Fruit fly (Drosophila melanogaster): Measurements from ENCODE around the gene CG15042.
A peak's percentile ranks its signal among the peaks of the same experiment; 100 is the strongest.

Gene CG15042

dm6 chrX:18544732-18545131 lies 16.7 kb upstream of the CG15042 start (continued):
- TF ChIP-seq CG8632 (GFP tag; optimal IDR thresholded peaks at IDR 0.05), result peak; percentile 16
- TF ChIP-seq cyc (GFP tag; optimal IDR thresholded peaks at IDR 0.05), result no peak
- no peak for TF ChIP-seq lz (GFP tag; optimal IDR thresholded peaks at IDR 0.05)
- no peak for TF ChIP-seq Smox (GFP tag; optimal IDR thresholded peaks at IDR 0.05)
- TF ChIP-seq CG6792 (GFP tag; optimal IDR thresholded peaks at IDR 0.05), result no peak
- peak; percentile 80 for TF ChIP-seq CG6808 (GFP tag; optimal IDR thresholded peaks at IDR 0.05)
- no peak for TF ChIP-seq CG10631 (GFP tag; optimal IDR thresholded peaks at IDR 0.05)
- TF ChIP-seq CG6276 (GFP tag; optimal IDR thresholded peaks at IDR 0.05), result no peak
- peak; percentile 73 for TF ChIP-seq spab (GFP tag; optimal IDR thresholded peaks at IDR 0.05)
- peak; percentile 7 for TF ChIP-seq pdm3 (GFP tag; optimal IDR thresholded peaks at IDR 0.05)
- TF ChIP-seq Hr4 (GFP tag; optimal IDR thresholded peaks at IDR 0.05), result no peak
- TF ChIP-seq svp (GFP tag), result peak; percentile 25
- TF ChIP-seq OdsH (GFP tag; optimal IDR thresholded peaks at IDR 0.05), result peak; percentile 2
- no peak for TF ChIP-seq topi (GFP tag; optimal IDR thresholded peaks at IDR 0.05)
- TF ChIP-seq Eip75B (GFP tag; optimal IDR thresholded peaks at IDR 0.05), result peak; percentile 27
- TF ChIP-seq CG8319 (GFP tag; optimal IDR thresholded peaks at IDR 0.05), result no peak
- no peak for TF ChIP-seq CG4318 (GFP tag; optimal IDR thresholded peaks at IDR 0.05)
- no peak for TF ChIP-seq Eip93F (GFP tag; optimal IDR thresholded peaks at IDR 0.05)
- no peak for TF ChIP-seq CG11762 (GFP tag; optimal IDR thresholded peaks at IDR 0.05; ENCODE audit: insufficient read depth)
- no peak for TF ChIP-seq dac (GFP tag; optimal IDR thresholded peaks at IDR 0.05)
- no peak for TF ChIP-seq CG11294 (GFP tag; IDR thresholded peaks at IDR 0.05)
- TF ChIP-seq net (GFP tag; optimal IDR thresholded peaks at IDR 0.05), result peak; percentile 42
- TF ChIP-seq Lpt (GFP tag; optimal IDR thresholded peaks at IDR 0.05), result peak; percentile 26
- TF ChIP-seq CG16779 (tag; optimal IDR thresholded peaks at IDR 0.05), result peak; percentile 45
- no peak for TF ChIP-seq Ets21C (GFP tag; optimal IDR thresholded peaks at IDR 0.05)
- TF ChIP-seq fkh (GFP tag; optimal IDR thresholded peaks at IDR 0.05), result no peak
- TF ChIP-seq CG7368 (GFP tag; optimal IDR thresholded peaks at IDR 0.05), result no peak
- peak; percentile 5 for TF ChIP-seq CG3919 (GFP tag; optimal IDR thresholded peaks at IDR 0.05)
- TF ChIP-seq achi (GFP tag; optimal IDR thresholded peaks at IDR 0.05), result peak; percentile 27
- 0 out of 3 replicates have a peak, but pooled peaks have one; percentile 11 for TF ChIP-seq eg (GFP tag; IDR thresholded peaks at IDR 0.05)
- TF ChIP-seq Blimp-1 (GFP tag; optimal IDR thresholded peaks at IDR 0.05), result no peak
- TF ChIP-seq dsx (GFP tag; optimal IDR thresholded peaks at IDR 0.05; ENCODE audit: poor library complexity, severe bottlenecking), result peak; percentile 47
- TF ChIP-seq ss (GFP tag; optimal IDR thresholded peaks at IDR 0.05), result peak; percentile 79 to 85
- no peak for TF ChIP-seq Met (GFP tag; optimal IDR thresholded peaks at IDR 0.05)
- TF ChIP-seq Eip78C (GFP tag), result peak; percentile 46
- TF ChIP-seq CG9139 (GFP tag; optimal IDR thresholded peaks at IDR 0.05), result peak; percentile 84

- TF ChIP-seq esn (GFP tag; optimal IDR thresholded peaks at IDR 0.05) (no peak), Eip93F (GFP tag; optimal IDR thresholded peaks at IDR 0.05) (no peak), CG34406 (GFP tag; optimal IDR thresholded peaks at IDR 0.05) (no peak), svp (GFP tag) (peak; percentile 86)
These were observed 15.3 kb upstream of the CG15042 start for dm6 chrX:18543328-18543727.

dm6 chrX:18541915-18542314 lies 13.8 kb upstream of the CG15042 start:
- peak; percentile 82 for TF ChIP-seq eg (GFP tag; IDR thresholded peaks at IDR 0.05)
- TF ChIP-seq CG10669 (GFP tag; optimal IDR thresholded peaks at IDR 0.05), result peak; percentile 10
- peak; percentile 53 for TF ChIP-seq Gug (GFP tag; IDR thresholded peaks at IDR 0.05)
- TF ChIP-seq CG7368 (GFP tag; optimal IDR thresholded peaks at IDR 0.05), result peak; percentile 9
- peak; percentile 59 for TF ChIP-seq CG6276 (GFP tag; optimal IDR thresholded peaks at IDR 0.05)
- TF ChIP-seq fd59A (GFP tag; optimal IDR thresholded peaks at IDR 0.05), result no peak
- TF ChIP-seq CG3919 (GFP tag; optimal IDR thresholded peaks at IDR 0.05), result peak; percentile 48
- peak; percentile 23 for TF ChIP-seq acj6 (GFP tag; optimal IDR thresholded peaks at IDR 0.05)
- TF ChIP-seq achi (GFP tag; optimal IDR thresholded peaks at IDR 0.05), result peak; percentile 50
- TF ChIP-seq CG6163 (GFP tag; IDR thresholded peaks at IDR 0.05), result peak; percentile 63; the same call in 2 of the 3 replicates
- TF ChIP-seq cyc (GFP tag; optimal IDR thresholded peaks at IDR 0.05), result peak; percentile 29
- TF ChIP-seq CG4318 (GFP tag; optimal IDR thresholded peaks at IDR 0.05), result peak; percentile 59
- peak; percentile 3 for TF ChIP-seq Ets21C (GFP tag; optimal IDR thresholded peaks at IDR 0.05)
- TF ChIP-seq Hr39 (GFP tag; optimal IDR thresholded peaks at IDR 0.05), result peak; percentile 37
- TF ChIP-seq CG11294 (GFP tag; IDR thresholded peaks at IDR 0.05), result peak; percentile 47
- TF ChIP-seq Eip75B (GFP tag; optimal IDR thresholded peaks at IDR 0.05), result peak; percentile 37
- TF ChIP-seq Met (GFP tag; optimal IDR thresholded peaks at IDR 0.05), result peak; percentile 33
- TF ChIP-seq Hr4 (GFP tag; optimal IDR thresholded peaks at IDR 0.05), result peak; percentile 60
- TF ChIP-seq OdsH (GFP tag; optimal IDR thresholded peaks at IDR 0.05), result peak; percentile 49
- no peak for TF ChIP-seq vri (GFP tag; optimal IDR thresholded peaks at IDR 0.05)
- no peak for TF ChIP-seq Eip93F (GFP tag; optimal IDR thresholded peaks at IDR 0.05)
- TF ChIP-seq CG6792 (GFP tag; optimal IDR thresholded peaks at IDR 0.05), result peak; percentile 3
- TF ChIP-seq CG6808 (GFP tag; optimal IDR thresholded peaks at IDR 0.05), result no peak
- TF ChIP-seq Sox102F (GFP tag; optimal IDR thresholded peaks at IDR 0.05), result no peak
- TF ChIP-seq fkh (GFP tag; optimal IDR thresholded peaks at IDR 0.05), result no peak
- no peak for TF ChIP-seq CG3032 (tag; optimal IDR thresholded peaks at IDR 0.05)
